Fruit fly (Drosophila melanogaster): Measurements from ENCODE around the gene Cdc23.
"Not testable (repeated sequence)": the region's sequence is repeated elsewhere in the genome, so short reads cannot be mapped to it uniquely, and the experiment has no call there.

Cdc23 gene

dm6 chr2L:20458975-20459374 is at the start of gene Cdc23, which contains the start of gene CG18858:
Cdc23 (plus strand) TSS chr2L:20459342.
CG18858 (minus strand) TSS chr2L:20459075.
- not testable (repeated sequence) for TF ChIP-seq usp (GFP tag; optimal IDR thresholded peaks at IDR 0.05); Dll (optimal IDR thresholded peaks at IDR 0.05); pan (optimal IDR thresholded peaks at IDR 0.05)

- TF ChIP-seq psq (optimal IDR thresholded peaks at IDR 0.05) (no peak), Dll (optimal IDR thresholded peaks at IDR 0.05) (no peak), EcR (GFP tag; optimal IDR thresholded peaks at IDR 0.05) (no peak), pan (optimal IDR thresholded peaks at IDR 0.05) (no peak), CG8478 (optimal IDR thresholded peaks at IDR 0.05) (no peak), usp (GFP tag; optimal IDR thresholded peaks at IDR 0.05) (no peak)
Measured at dm6 chr2L:20413826-20414225, 45.3 kb upstream of the Cdc23 start.

dm6 chr2L:20414750-20415211 is 44.4 kb upstream of the Cdc23 start, which contains the start of gene CG10947:
CG10947 (minus strand) TSS chr2L:20414800.
- TF ChIP-seq Dll (optimal IDR thresholded peaks at IDR 0.05) (no peak), EcR (GFP tag; optimal IDR thresholded peaks at IDR 0.05) (no peak), CG8478 (optimal IDR thresholded peaks at IDR 0.05) (no peak), usp (GFP tag; optimal IDR thresholded peaks at IDR 0.05) (no peak), psq (optimal IDR thresholded peaks at IDR 0.05) (no peak), pan (optimal IDR thresholded peaks at IDR 0.05) (no peak)

- TF ChIP-seq EcR (GFP tag; optimal IDR thresholded peaks at IDR 0.05) (no peak), pan (optimal IDR thresholded peaks at IDR 0.05) (no peak), psq (optimal IDR thresholded peaks at IDR 0.05) (no peak), CG8478 (optimal IDR thresholded peaks at IDR 0.05) (no peak), Dll (optimal IDR thresholded peaks at IDR 0.05) (no peak), usp (GFP tag; optimal IDR thresholded peaks at IDR 0.05) (no peak)
Measured at dm6 chr2L:20416754-20417563, 42.2 kb upstream of the Cdc23 start, which contains the start of the genes CG10949 and Arpc2. CG10949 (minus strand) TSS chr2L:20416918. Arpc2 (plus strand) TSS chr2L:20417057.

- TF ChIP-seq psq (optimal IDR thresholded peaks at IDR 0.05) (no peak), usp (GFP tag; optimal IDR thresholded peaks at IDR 0.05) (no peak), pan (optimal IDR thresholded peaks at IDR 0.05) (no peak), Dll (optimal IDR thresholded peaks at IDR 0.05) (no peak)
Measured at dm6 chr2L:20417597-20418286, 41.4 kb upstream of the Cdc23 start.

- no peak for TF ChIP-seq Dll (optimal IDR thresholded peaks at IDR 0.05)
- TF ChIP-seq EcR (GFP tag; optimal IDR thresholded peaks at IDR 0.05) = no peak
- no peak for TF ChIP-seq psq (optimal IDR thresholded peaks at IDR 0.05)
- no peak for TF ChIP-seq CG8478 (optimal IDR thresholded peaks at IDR 0.05)
- no peak for TF ChIP-seq pan (optimal IDR thresholded peaks at IDR 0.05)
- TF ChIP-seq usp (GFP tag; optimal IDR thresholded peaks at IDR 0.05) = no peak
Measured at dm6 chr2L:20420035-20420434, 39.1 kb upstream of the Cdc23 start.

dm6 chr2L:20424560-20424959 is 34.6 kb upstream of the Cdc23 start, which contains the start of gene CG15130:
CG15130 (minus strand) TSS chr2L:20424660.
- TF ChIP-seq CG8478 (optimal IDR thresholded peaks at IDR 0.05) (no peak), EcR (GFP tag; optimal IDR thresholded peaks at IDR 0.05) (no peak), Dll (optimal IDR thresholded peaks at IDR 0.05) (no peak)

dm6 chr2L:20425854-20426396 is 33.2 kb upstream of the Cdc23 start, which contains the start of gene CG31688:
CG31688 (plus strand) TSS chr2L:20426199.
- TF ChIP-seq pan (optimal IDR thresholded peaks at IDR 0.05) (no peak), Dll (optimal IDR thresholded peaks at IDR 0.05) (no peak), usp (GFP tag; optimal IDR thresholded peaks at IDR 0.05) (no peak), CG8478 (optimal IDR thresholded peaks at IDR 0.05) (no peak)

dm6 chr2L:20427401-20427800 is 31.7 kb upstream of the Cdc23 start:
- TF ChIP-seq pan (optimal IDR thresholded peaks at IDR 0.05) = no peak
- no peak for TF ChIP-seq Dll (optimal IDR thresholded peaks at IDR 0.05)
- TF ChIP-seq EcR (GFP tag; optimal IDR thresholded peaks at IDR 0.05) = no peak
- TF ChIP-seq psq (optimal IDR thresholded peaks at IDR 0.05) = no peak
- TF ChIP-seq CG8478 (optimal IDR thresholded peaks at IDR 0.05) = no peak
- no peak for TF ChIP-seq usp (GFP tag; optimal IDR thresholded peaks at IDR 0.05)

dm6 chr2L:20428382-20428755 is 30.8 kb upstream of the Cdc23 start:
- TF ChIP-seq psq (optimal IDR thresholded peaks at IDR 0.05) = no peak
- TF ChIP-seq usp (GFP tag; optimal IDR thresholded peaks at IDR 0.05) = no peak
- TF ChIP-seq CG8478 (optimal IDR thresholded peaks at IDR 0.05) = no peak
- no peak for TF ChIP-seq pan (optimal IDR thresholded peaks at IDR 0.05)
- no peak for TF ChIP-seq EcR (GFP tag; optimal IDR thresholded peaks at IDR 0.05)
- TF ChIP-seq Dll (optimal IDR thresholded peaks at IDR 0.05) = no peak

- peak; percentile 50 for TF ChIP-seq CG8478 (optimal IDR thresholded peaks at IDR 0.05)
- no peak for TF ChIP-seq pan (optimal IDR thresholded peaks at IDR 0.05)
Measured at dm6 chr2L:20428756-20429408, 30.3 kb upstream of the Cdc23 start.

- TF ChIP-seq CG8478 (optimal IDR thresholded peaks at IDR 0.05) (no peak), psq (optimal IDR thresholded peaks at IDR 0.05) (no peak), pan (optimal IDR thresholded peaks at IDR 0.05) (no peak), Dll (optimal IDR thresholded peaks at IDR 0.05) (no peak), usp (GFP tag; optimal IDR thresholded peaks at IDR 0.05) (no peak), EcR (GFP tag; optimal IDR thresholded peaks at IDR 0.05) (no peak)
Measured at dm6 chr2L:20429458-20429857, 29.7 kb upstream of the Cdc23 start.
